Worm (Caenorhabditis elegans): Measurements from ENCODE around the gene lgc-27.

DNA sequence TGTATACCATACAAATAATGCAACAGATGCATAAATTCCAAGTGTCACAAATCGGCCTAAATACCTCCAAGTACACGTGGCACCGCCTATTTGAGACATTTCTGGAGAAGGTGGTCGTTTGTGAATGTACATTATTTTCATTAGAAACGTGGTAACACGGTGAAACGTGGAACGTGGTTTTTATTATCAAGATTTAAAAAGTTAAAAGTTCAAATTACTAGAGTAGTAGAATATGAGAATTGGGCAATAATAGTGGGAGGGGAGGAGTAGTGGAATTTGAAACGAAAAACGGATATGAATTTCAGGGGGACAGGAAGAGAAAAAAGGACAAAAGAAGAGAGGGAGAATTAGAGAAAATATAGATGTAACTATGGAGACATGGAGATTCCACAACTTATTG is 6.9 kb downstream of the lgc-27 start, which contains the start of gene fut-6:
- no peak for TF ChIP-seq C06A6.2 (GFP tag; conservative IDR thresholded peaks at IDR 0.05)
- TF ChIP-seq nfya-1 (tag; optimal IDR thresholded peaks at IDR 0.05; ENCODE audit: borderline replicate concordance, insufficient read depth) = no peak
- no peak for TF ChIP-seq tbp1 (GFP tag; optimal IDR thresholded peaks at IDR 0.05)
- no peak for TF ChIP-seq rpc-1 (optimal IDR thresholded peaks at IDR 0.05)
- no peak for TF ChIP-seq rpc-1 (tag; optimal IDR thresholded peaks at IDR 0.05)
- TF ChIP-seq pha-4 (tag; optimal IDR thresholded peaks at IDR 0.05) = no peak
- TF ChIP-seq Y95B8A.8 (GFP tag; IDR thresholded peaks at IDR 0.05) = no peak
- no peak for TF ChIP-seq attf-5 (GFP tag; optimal IDR thresholded peaks at IDR 0.05)
- no peak for TF ChIP-seq F52B5.7 (tag; optimal IDR thresholded peaks at IDR 0.05)
